1 fruit fly cellular context compared by ENCODE assay signal in the genomic region with DNA sequence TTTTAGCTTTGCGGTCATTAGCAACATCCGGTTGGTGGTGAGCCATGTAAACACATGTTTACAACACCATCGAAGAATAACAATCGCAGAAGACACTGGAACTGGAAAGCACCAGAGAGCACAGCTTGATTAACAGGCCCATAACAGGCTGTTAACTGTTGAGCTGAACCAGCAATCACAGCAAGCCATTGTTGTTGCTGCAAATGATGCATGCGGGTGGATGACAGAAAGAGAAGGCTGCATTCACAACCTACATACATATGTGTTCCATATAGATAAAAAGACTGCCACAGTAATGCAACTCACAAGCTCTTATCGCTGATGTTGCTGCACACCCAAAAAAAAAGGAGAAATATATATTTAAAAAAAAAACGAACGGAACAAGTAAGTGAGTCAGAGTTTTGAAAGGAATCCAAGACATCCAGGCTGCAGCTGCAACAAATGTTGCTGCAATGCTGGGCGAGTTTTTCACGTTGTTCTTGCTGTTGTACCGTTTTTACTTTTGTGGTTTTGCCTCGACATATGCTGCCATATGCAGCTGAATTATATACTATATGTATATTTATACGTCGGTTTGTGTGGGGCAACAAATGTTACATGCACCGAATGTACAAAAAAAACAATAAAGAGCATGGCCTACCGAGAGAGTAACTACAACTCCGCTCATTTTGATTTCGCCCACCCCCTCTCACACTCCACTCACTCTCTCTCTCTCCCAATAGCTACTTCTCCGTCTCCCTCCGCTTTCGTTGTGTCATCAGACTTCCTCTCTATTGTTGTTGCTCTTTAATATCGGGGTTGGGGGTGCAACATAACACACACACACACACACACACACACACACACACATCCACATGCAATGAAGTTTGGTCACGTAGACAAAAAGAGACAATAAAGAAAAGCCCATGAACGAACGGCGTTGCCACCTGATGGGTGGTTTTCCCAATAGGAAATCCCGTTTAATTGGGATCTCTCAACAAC.
TF ChIP-seq lines count a peak whose summit lies in the region.

No protein-coding gene starts in this region.

TF ChIP-seq in whole organism, embryonic, 481 proteins besides CTCF, POLR2A, EP300 and RAD21 (continued from another document):
- TF ChIP-seq Med (GFP tag; lab: Kevin White, UChicago) (peak; percentile 78), z (GFP tag; IDR thresholded peaks at IDR 0.05; lab: Robert Waterston, UW) (peak; percentile 78), CG18619 (GFP tag; optimal IDR thresholded peaks at IDR 0.05; lab: Kevin White, UChicago) (no peak), CG1792 (GFP tag; optimal IDR thresholded peaks at IDR 0.05; lab: Kevin White, UChicago) (no peak), cg (GFP tag; optimal IDR thresholded peaks at IDR 0.05; lab: Kevin White, UChicago) (peak; percentile 98), prd (optimal IDR thresholded peaks at IDR 0.05; lab: Kevin White, UChicago) (no peak), prd (GFP tag; IDR thresholded peaks at IDR 0.05; lab: Robert Waterston, UW) (no peak), CG8388 (GFP tag; optimal IDR thresholded peaks at IDR 0.05; lab: Kevin White, UChicago) (no peak), CG11247 (GFP tag; IDR thresholded peaks at IDR 0.05; lab: Robert Waterston, UW) (no peak), Ets97D (GFP tag; optimal IDR thresholded peaks at IDR 0.05; lab: Kevin White, UChicago) (no peak), bigmax (GFP tag; optimal IDR thresholded peaks at IDR 0.05; lab: Kevin White, UChicago) (no peak), CG3281 (GFP tag; optimal IDR thresholded peaks at IDR 0.05; lab: Kevin White, UChicago) (no peak), CG15479 (GFP tag; optimal IDR thresholded peaks at IDR 0.05; lab: Kevin White, UChicago) (peak; percentile 28), CG8281 (tag; optimal IDR thresholded peaks at IDR 0.05; lab: Kevin White, UChicago) (no peak), NFAT (GFP tag; IDR thresholded peaks at IDR 0.05; lab: Robert Waterston, UW) (no peak), CG6272 (GFP tag; IDR thresholded peaks at IDR 0.05; lab: Robert Waterston, UW) (no peak), pnt (GFP tag; optimal IDR thresholded peaks at IDR 0.05; lab: Kevin White, UChicago) (no peak), CG13287 (GFP tag; IDR thresholded peaks at IDR 0.05; lab: Robert Waterston, UW; ENCODE audit: partially characterized antibody) (no peak), CG13775 (GFP tag; optimal IDR thresholded peaks at IDR 0.05; lab: Kevin White, UChicago) (no peak), CG8924 (tag; optimal IDR thresholded peaks at IDR 0.05; lab: Kevin White, UChicago) (peak; percentile 33), sug (tag; optimal IDR thresholded peaks at IDR 0.05; lab: Kevin White, UChicago) (no peak), Tbp (GFP tag; optimal IDR thresholded peaks at IDR 0.05; lab: Kevin White, UChicago) (no peak), en (GFP tag; optimal IDR thresholded peaks at IDR 0.05; lab: Kevin White, UChicago) (no peak), D19A (tag; optimal IDR thresholded peaks at IDR 0.05; lab: Kevin White, UChicago) (no peak), pzg (GFP tag; optimal IDR thresholded peaks at IDR 0.05; lab: Kevin White, UChicago) (no peak), CG12219 (GFP tag; optimal IDR thresholded peaks at IDR 0.05; lab: Kevin White, UChicago) (peak; percentile 60), zfh1 (GFP tag; IDR thresholded peaks at IDR 0.05; lab: Robert Waterston, UW) (peak; percentile 36; the same call in 1 of the 3 replicates), Atf6 (GFP tag; IDR thresholded peaks at IDR 0.05; lab: Robert Waterston, UW) (no peak), ewg (GFP tag; optimal IDR thresholded peaks at IDR 0.05; lab: Kevin White, UChicago) (peak; percentile 44), CG5180 (GFP tag; optimal IDR thresholded peaks at IDR 0.05; lab: Kevin White, UChicago) (peak; percentile 75), kni (GFP tag; optimal IDR thresholded peaks at IDR 0.05; lab: Kevin White, UChicago) (peak; percentile 71), CG2116 (GFP tag; optimal IDR thresholded peaks at IDR 0.05; lab: Kevin White, UChicago) (peak; percentile 11), nom (GFP tag; optimal IDR thresholded peaks at IDR 0.05; lab: Kevin White, UChicago) (peak; percentile 37), ci (GFP tag; IDR thresholded peaks at IDR 0.05; lab: Robert Waterston, UW) (0 out of 3 replicates have a peak, but pooled peaks have one; percentile 55), sens (GFP tag; lab: Kevin White, UChicago) (peak; percentile 63), HLH54F (GFP tag; optimal IDR thresholded peaks at IDR 0.05; lab: Kevin White, UChicago) (no peak), nerfin-1 (tag; optimal IDR thresholded peaks at IDR 0.05; lab: Kevin White, UChicago) (peak; percentile 7), pan (optimal IDR thresholded peaks at IDR 0.05; lab: Kevin White, UChicago) (no peak), pan (GFP tag; optimal IDR thresholded peaks at IDR 0.05 in 1 of 2, IDR thresholded peaks at IDR 0.05 in 1 of 2) (peak in 1 of 2 experiments; percentile 21), seq (GFP tag; IDR thresholded peaks at IDR 0.05; lab: Robert Waterston, UW) (peak; percentile 70), CG3407 (GFP tag; optimal IDR thresholded peaks at IDR 0.05; lab: Kevin White, UChicago) (no peak), gce (GFP tag; IDR thresholded peaks at IDR 0.05; lab: Robert Waterston, UW) (peak; percentile 34; the same call in 1 of the 3 replicates), wek (GFP tag; optimal IDR thresholded peaks at IDR 0.05; lab: Kevin White, UChicago) (peak; percentile 5), Vsx1 (GFP tag; optimal IDR thresholded peaks at IDR 0.05; lab: Kevin White, UChicago) (no peak), eyg (GFP tag; optimal IDR thresholded peaks at IDR 0.05; lab: Kevin White, UChicago) (no peak), stwl (tag; optimal IDR thresholded peaks at IDR 0.05; lab: Kevin White, UChicago) (peak; percentile 17), hkb (optimal IDR thresholded peaks at IDR 0.05; lab: Kevin White, UChicago) (no peak), hkb (GFP tag; IDR thresholded peaks at IDR 0.05; lab: Robert Waterston, UW) (peak; percentile 23; the same call in 1 of the 2 replicates), onecut (GFP tag; IDR thresholded peaks at IDR 0.05; lab: Robert Waterston, UW) (peak; percentile 10; the same call in 1 of the 2 replicates), CG18764 (GFP tag; optimal IDR thresholded peaks at IDR 0.05; lab: Kevin White, UChicago) (no peak), inv (GFP tag; IDR thresholded peaks at IDR 0.05; lab: Robert Waterston, UW; ENCODE audit: partially characterized antibody) (no peak), kah (GFP tag; optimal IDR thresholded peaks at IDR 0.05; lab: Kevin White, UChicago) (peak; percentile 31), CG3838 (GFP tag; optimal IDR thresholded peaks at IDR 0.05; lab: Kevin White, UChicago) (peak; percentile 1), ara (GFP tag; IDR thresholded peaks at IDR 0.05; lab: Robert Waterston, UW) (no peak), lab (GFP tag; optimal IDR thresholded peaks at IDR 0.05; lab: Kevin White, UChicago) (peak; percentile 2), ttk (GFP tag; IDR thresholded peaks at IDR 0.05; lab: Robert Waterston, UW) (peak; percentile 53; the same call in 1 of the 2 replicates), ro (GFP tag; IDR thresholded peaks at IDR 0.05; lab: Robert Waterston, UW) (no peak), peb (GFP tag; IDR thresholded peaks at IDR 0.05; lab: Robert Waterston, UW) (no peak), dpn (GFP tag; optimal IDR thresholded peaks at IDR 0.05; lab: Kevin White, UChicago) (no peak), Bdp1 (GFP tag; optimal IDR thresholded peaks at IDR 0.05; lab: Kevin White, UChicago) (no peak), Fer3 (tag; optimal IDR thresholded peaks at IDR 0.05; lab: Kevin White, UChicago) (no peak), CG31388 (GFP tag; optimal IDR thresholded peaks at IDR 0.05; lab: Kevin White, UChicago) (no peak), ash1 (GFP tag; optimal IDR thresholded peaks at IDR 0.05; lab: Kevin White, UChicago) (no peak), CG7556 (GFP tag; optimal IDR thresholded peaks at IDR 0.05; lab: Kevin White, UChicago) (no peak), p53 (GFP tag; optimal IDR thresholded peaks at IDR 0.05; lab: Kevin White, UChicago) (no peak), CG17359 (tag; optimal IDR thresholded peaks at IDR 0.05; lab: Kevin White, UChicago) (no peak), Drgx (GFP tag; IDR thresholded peaks at IDR 0.05; lab: Robert Waterston, UW) (0 out of 2 replicates have a peak, but pooled peaks have one; percentile 16), CG4424 (GFP tag; optimal IDR thresholded peaks at IDR 0.05; lab: Kevin White, UChicago) (no peak), CG17568 (GFP tag; optimal IDR thresholded peaks at IDR 0.05; lab: Kevin White, UChicago) (no peak), tup (GFP tag; optimal IDR thresholded peaks at IDR 0.05; lab: Kevin White, UChicago) (no peak), CG42726 (GFP tag; IDR thresholded peaks at IDR 0.05; lab: Robert Waterston, UW; ENCODE audit: partially characterized antibody) (no peak), zen2 (GFP tag; IDR thresholded peaks at IDR 0.05; lab: Robert Waterston, UW; ENCODE audit: partially characterized antibody) (peak; percentile 48; the same call in 1 of the 3 replicates), CG11398 (GFP tag; optimal IDR thresholded peaks at IDR 0.05; lab: Kevin White, UChicago) (no peak), Dp (GFP tag; optimal IDR thresholded peaks at IDR 0.05; lab: Kevin White, UChicago) (no peak), CG4360 (GFP tag; IDR thresholded peaks at IDR 0.05; lab: Robert Waterston, UW) (peak; percentile 91), Dfd (GFP tag; optimal IDR thresholded peaks at IDR 0.05; lab: Kevin White, UChicago) (peak in 1 of 2 experiments; percentile 36), Lim3 (GFP tag; IDR thresholded peaks at IDR 0.05; lab: Robert Waterston, UW) (no peak), Dll (GFP tag; IDR thresholded peaks at IDR 0.05; lab: Robert Waterston, UW; ENCODE audit: partially characterized antibody) (peak; percentile 41; the same call in 2 of the 4 replicates), Ets65A (GFP tag; lab: Kevin White, UChicago) (no peak), Pdp1 (GFP tag; optimal IDR thresholded peaks at IDR 0.05; lab: Kevin White, UChicago) (peak in 1 of 2 experiments; percentile 94), Aef1 (GFP tag; IDR thresholded peaks at IDR 0.05; lab: Robert Waterston, UW) (no peak), Bgb (GFP tag; IDR thresholded peaks at IDR 0.05; lab: Robert Waterston, UW; ENCODE audit: partially characterized antibody) (no peak), CrebB (tag; optimal IDR thresholded peaks at IDR 0.05; lab: Kevin White, UChicago) (peak; percentile 19), abd-A (tag; optimal IDR thresholded peaks at IDR 0.05; lab: Kevin White, UChicago) (peak; percentile 84), corto (GFP tag; optimal IDR thresholded peaks at IDR 0.05; lab: Kevin White, UChicago) (peak; percentile 4), CG17802 (tag; optimal IDR thresholded peaks at IDR 0.05; lab: Kevin White, UChicago) (no peak), gt (GFP tag; IDR thresholded peaks at IDR 0.05; lab: Robert Waterston, UW) (no peak), sc (optimal IDR thresholded peaks at IDR 0.05; lab: Kevin White, UChicago) (no peak), sc (GFP tag; optimal IDR thresholded peaks at IDR 0.05; lab: Kevin White, UChicago) (no peak), sim (GFP tag; IDR thresholded peaks at IDR 0.05; lab: Robert Waterston, UW) (no peak), sqz (GFP tag; optimal IDR thresholded peaks at IDR 0.05; lab: Kevin White, UChicago) (peak; percentile 84), fd64A (GFP tag; optimal IDR thresholded peaks at IDR 0.05; lab: Kevin White, UChicago) (peak; percentile 19), Xrp1 (GFP tag; IDR thresholded peaks at IDR 0.05; lab: Robert Waterston, UW) (no peak), CG10431 (GFP tag; optimal IDR thresholded peaks at IDR 0.05; lab: Kevin White, UChicago) (no peak), Hsf (GFP tag; optimal IDR thresholded peaks at IDR 0.05; lab: Kevin White, UChicago) (no peak), CG11504 (tag; optimal IDR thresholded peaks at IDR 0.05; lab: Kevin White, UChicago) (peak; percentile 81), unpg (GFP tag; optimal IDR thresholded peaks at IDR 0.05; lab: Kevin White, UChicago) (no peak), so (GFP tag; IDR thresholded peaks at IDR 0.05; lab: Robert Waterston, UW) (0 out of 3 replicates have a peak, but pooled peaks have one; percentile 9), CG6854 (GFP tag; optimal IDR thresholded peaks at IDR 0.05; lab: Kevin White, UChicago) (peak; percentile 42)
